Worm (Caenorhabditis elegans) whole organism, L3 larva: ENCODE results near the gene egl-36.
A peak's percentile ranks its signal among the peaks of the same experiment; 100 is the strongest.

Source experiments
- R02D3.7 ChIP-seq: fragments of 150-350 bp; optimal IDR thresholded peaks from 2 replicates; lab custom pipeline; 2014; ENCODE audit warnings: missing biosample characterization, missing genetic modification characterization
- ZK546.5 ChIP-seq: sonication (generic microtip); optimal IDR thresholded peaks from 2 replicates; lab custom pipeline; 2017; ENCODE audit warnings: missing biosample characterization, missing genetic modification characterization
- aly-2 ChIP-seq: fragments of 150-350 bp; optimal IDR thresholded peaks from 2 replicates; lab custom pipeline; 2014; ENCODE audit warnings: missing biosample characterization, missing genetic modification characterization
- ama-1 ChIP-seq: fragments of 150-350 bp; optimal IDR thresholded peaks from 2 replicates; lab custom pipeline; 2018
- ceh-16 ChIP-seq: sonication (generic microtip); optimal IDR thresholded peaks from 2 replicates; lab custom pipeline; 2017; ENCODE audit warnings: missing biosample characterization, missing genetic modification characterization
- ceh-28 ChIP-seq: fragments of 150-350 bp; optimal IDR thresholded peaks from 2 replicates; lab custom pipeline; 2014; ENCODE audit warnings: missing biosample characterization, missing genetic modification reagents, missing genetic modification characterization
- daf-12 ChIP-seq: fragments of 150-350 bp; optimal IDR thresholded peaks from 2 replicates; lab custom pipeline; 2014; ENCODE audit warnings: missing biosample characterization, missing genetic modification reagents, missing genetic modification characterization
- egl-27 ChIP-seq: sonication (generic microtip); optimal IDR thresholded peaks from 4 replicates; lab custom pipeline; 2017; ENCODE audit warnings: missing biosample characterization, missing genetic modification reagents, missing genetic modification characterization
- egl-5 ChIP-seq: fragments of 150-350 bp; optimal IDR thresholded peaks from 2 replicates; lab custom pipeline; 2017; ENCODE audit warnings: missing biosample characterization, missing genetic modification reagents, missing genetic modification characterization, inconsistent platforms
- elt-2 ChIP-seq: sonication (generic microtip); optimal IDR thresholded peaks from 2 replicates; lab custom pipeline; 2016; ENCODE audit warnings: missing genetic modification reagents, mild to moderate bottlenecking, missing genetic modification characterization, missing compliant biosample characterization
- elt-3 ChIP-seq, 3 experiments: fragments of 150-350 bp in 1 of 3; sonication (generic microtip) in 2 of 3; optimal IDR thresholded peaks; 2 replicates in 2 of 3; 4 replicates in 1 of 3; lab custom pipeline; 2014 to 2017; ENCODE audit warnings: missing biosample characterization in 3 of 3, missing genetic modification characterization in 3 of 3
- eor-1 ChIP-seq, 2 experiments: fragments of 150-350 bp; optimal IDR thresholded peaks; 2 replicates each; lab custom pipeline; 2014 to 2018; ENCODE audit warnings: missing biosample characterization in 2 of 2, missing genetic modification characterization in 2 of 2
- hmg-11 ChIP-seq: sonication (generic microtip); optimal IDR thresholded peaks from 2 replicates; lab custom pipeline; 2016; ENCODE audit warnings: missing genetic modification characterization, missing compliant biosample characterization
- jun-1 ChIP-seq: fragments of 150-350 bp; optimal IDR thresholded peaks from 2 replicates; lab custom pipeline; 2014; ENCODE audit warnings: missing biosample characterization, missing genetic modification reagents, missing genetic modification characterization
- lin-39 ChIP-seq: fragments of 150-350 bp; optimal IDR thresholded peaks from 2 replicates; lab custom pipeline; 2018; ENCODE audit warnings: missing biosample characterization, missing genetic modification reagents, missing genetic modification characterization
- lsy-12 ChIP-seq: sonication (generic microtip); optimal IDR thresholded peaks from 2 replicates; lab custom pipeline; 2016; ENCODE audit warnings: mild to moderate bottlenecking, missing genetic modification characterization, missing compliant biosample characterization
- mdl-1 ChIP-seq: fragments of 150-350 bp; optimal IDR thresholded peaks from 2 replicates; lab custom pipeline; 2014; ENCODE audit warnings: missing biosample characterization, missing genetic modification characterization
- mml-1 ChIP-seq: fragments of 150-350 bp; sonication (generic microtip); optimal IDR thresholded peaks from 3 replicates; lab custom pipeline; 2014; ENCODE audit warnings: missing biosample characterization, missing genetic modification characterization
- nfya-1 ChIP-seq: sonication (generic microtip); optimal IDR thresholded peaks from 2 replicates; lab custom pipeline; 2017; ENCODE audit warnings: missing genetic modification characterization, mild to moderate bottlenecking, missing compliant biosample characterization, antibody characterized with exemption, moderate library complexity; ENCODE audit not compliant: insufficient read depth
- nhr-11 ChIP-seq: fragments of 150-350 bp; optimal IDR thresholded peaks from 2 replicates; lab custom pipeline; 2014; ENCODE audit warnings: missing biosample characterization, missing genetic modification characterization
- nhr-237 ChIP-seq: fragments of 150-350 bp; optimal IDR thresholded peaks from 2 replicates; lab custom pipeline; 2014; ENCODE audit warnings: missing biosample characterization, missing genetic modification characterization
- nhr-25 ChIP-seq: sonication (generic microtip); optimal IDR thresholded peaks from 2 replicates; lab custom pipeline; 2017; ENCODE audit warnings: missing biosample characterization, missing genetic modification characterization
- nhr-28 ChIP-seq: fragments of 150-350 bp; optimal IDR thresholded peaks from 2 replicates; lab custom pipeline; 2014; ENCODE audit warnings: missing biosample characterization, missing genetic modification characterization
- nhr-43 ChIP-seq: sonication (generic microtip); optimal IDR thresholded peaks from 2 replicates; lab custom pipeline; 2016; ENCODE audit warnings: mild to moderate bottlenecking, missing genetic modification characterization, missing compliant biosample characterization; ENCODE audit not compliant: poor library complexity, severe bottlenecking
- nhr-67 ChIP-seq: fragments of 150-350 bp; optimal IDR thresholded peaks from 2 replicates; lab custom pipeline; 2014; ENCODE audit warnings: missing biosample characterization, missing genetic modification characterization
- nhr-76 ChIP-seq: fragments of 150-350 bp; sonication (generic microtip); optimal IDR thresholded peaks from 5 replicates; lab custom pipeline; 2014; ENCODE audit warnings: missing biosample characterization, missing genetic modification characterization
- pha-4 ChIP-seq: fragments of 150-350 bp; optimal IDR thresholded peaks from 2 replicates; lab custom pipeline; 2014; ENCODE audit warnings: missing biosample characterization, missing genetic modification reagents, missing genetic modification characterization
- pqm-1 ChIP-seq: fragments of 150-350 bp; optimal IDR thresholded peaks from 2 replicates; lab custom pipeline; 2017; ENCODE audit warnings: missing biosample characterization, missing genetic modification characterization, inconsistent platforms
- sea-2 ChIP-seq: fragments of 150-350 bp; sonication (generic microtip); optimal IDR thresholded peaks from 4 replicates; lab custom pipeline; 2014; ENCODE audit warnings: missing biosample characterization, missing genetic modification reagents, missing genetic modification characterization
- snpc-4 ChIP-seq: fragments of 150-350 bp; optimal IDR thresholded peaks from 2 replicates; lab custom pipeline; 2014; ENCODE audit warnings: missing biosample characterization, missing genetic modification characterization
- tbx-2 ChIP-seq: sonication (generic microtip); optimal IDR thresholded peaks from 2 replicates; lab custom pipeline; 2016; ENCODE audit warnings: mild to moderate bottlenecking, missing genetic modification characterization, missing compliant biosample characterization
- unc-39 ChIP-seq: sonication (generic microtip); optimal IDR thresholded peaks from 4 replicates; lab custom pipeline; 2017; ENCODE audit warnings: missing biosample characterization, missing genetic modification characterization
- ztf-11 ChIP-seq: fragments of 150-350 bp; optimal IDR thresholded peaks from 2 replicates; lab custom pipeline; 2014; ENCODE audit warnings: missing biosample characterization, missing genetic modification characterization
- ztf-4 ChIP-seq: fragments of 150-350 bp; optimal IDR thresholded peaks from 2 replicates; lab custom pipeline; 2014; ENCODE audit warnings: missing biosample characterization, missing genetic modification characterization

The egl-36 gene

DNA sequence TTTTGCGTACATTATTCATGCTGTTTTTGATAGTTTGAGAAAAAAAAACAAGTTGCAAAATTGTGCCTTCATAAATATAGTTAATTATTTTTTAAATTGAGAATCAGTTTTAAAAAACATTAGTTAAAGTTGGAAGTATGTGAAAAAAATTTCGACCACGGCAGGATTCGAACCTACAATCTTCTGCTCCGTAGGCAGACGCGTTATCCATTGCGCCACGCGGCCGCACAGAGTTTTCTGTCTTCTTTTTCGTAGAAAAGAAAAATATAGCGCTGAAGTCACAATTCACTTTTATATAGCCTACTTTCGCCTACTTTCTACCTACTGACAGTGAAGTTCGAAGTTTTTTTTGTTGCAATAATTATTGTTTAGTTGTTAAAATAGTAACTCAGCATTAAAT is 2.3 kb upstream of the egl-36 start:
- peak; percentile 46 for TF ChIP-seq elt-2 (tag; lab: Kevin White, UChicago)
- peak; percentile 22 for TF ChIP-seq nfya-1
- TF ChIP-seq nhr-237 (tag; lab: Kevin White, UChicago), result no peak
- no peak for TF ChIP-seq aly-2 (tag; lab: Kevin White, UChicago)

DNA sequence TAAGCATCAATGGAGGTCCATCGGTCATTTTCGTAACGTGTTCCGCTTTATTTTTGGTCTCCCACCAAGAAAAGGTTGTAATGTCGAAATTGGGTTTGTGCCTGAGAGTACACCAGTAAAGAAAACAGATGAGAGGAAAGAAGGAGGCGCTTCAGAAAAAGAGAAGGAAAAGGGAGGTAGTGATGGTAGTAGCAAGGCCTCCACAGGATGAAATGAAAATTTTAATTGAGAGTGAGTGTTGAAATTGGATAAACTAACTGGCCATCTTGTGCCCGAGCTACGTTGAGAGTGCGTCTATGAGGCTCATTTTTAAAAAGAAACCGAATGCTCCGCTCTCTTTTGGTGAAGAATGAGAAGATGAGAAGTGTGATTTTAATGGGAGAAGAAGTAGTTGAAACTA is 12.3 kb downstream of the egl-36 start, which contains the start of gene R07A4.2:
Gene R07A4.2, minus strand, starts transcription at position 101 of the 400 bp plus-strand sequence.
- TF ChIP-seq egl-5 (tag; lab: Kevin White, UChicago), result no peak
- no peak for TF ChIP-seq nhr-76 (tag; lab: Kevin White, UChicago)
- TF ChIP-seq hmg-11 (tag; lab: Kevin White, UChicago), result no peak
- no peak for TF ChIP-seq tbx-2 (tag; lab: Kevin White, UChicago)
- TF ChIP-seq nhr-43 (tag; lab: Kevin White, UChicago), result no peak
- TF ChIP-seq nfya-1, result no peak
- TF ChIP-seq jun-1 (tag; lab: Kevin White, UChicago), result no peak
- no peak for TF ChIP-seq R02D3.7
- TF ChIP-seq nhr-28, result no peak
- no peak for TF ChIP-seq elt-2 (tag; lab: Kevin White, UChicago)
- TF ChIP-seq lin-39 (tag; lab: Kevin White, UChicago), result no peak
- TF ChIP-seq mml-1, result no peak
- no peak for TF ChIP-seq daf-12 (tag; lab: Kevin White, UChicago)
- TF ChIP-seq lsy-12, result no peak
- TF ChIP-seq ceh-28 (tag; lab: Kevin White, UChicago), result no peak
- no peak for TF ChIP-seq nhr-67 (tag; lab: Kevin White, UChicago)
- TF ChIP-seq ztf-4 (tag; lab: Kevin White, UChicago), result no peak
- no peak for TF ChIP-seq mdl-1 (tag; lab: Kevin White, UChicago)

DNA sequence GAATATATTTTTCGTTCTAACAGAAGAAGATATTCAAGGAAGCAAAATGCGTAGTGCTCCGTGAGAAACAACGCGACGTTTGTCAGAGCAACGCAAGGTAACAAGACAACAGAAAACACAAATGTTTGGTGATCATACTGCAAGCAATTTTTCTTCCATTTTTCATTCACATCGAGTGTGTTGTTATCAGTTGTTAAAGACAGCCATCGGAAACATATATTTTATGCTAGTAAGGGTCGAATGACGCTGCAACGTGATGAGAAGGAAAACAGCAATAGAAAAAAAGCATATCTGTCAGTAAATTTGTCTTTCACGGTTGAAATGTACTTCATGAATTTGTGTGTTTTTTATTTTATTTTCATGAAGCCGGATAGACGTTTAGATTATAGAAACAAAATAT is 14.0 kb downstream of the egl-36 start:
- TF ChIP-seq egl-5 (tag; lab: Kevin White, UChicago), result no peak
- TF ChIP-seq elt-2 (tag; lab: Kevin White, UChicago), result peak; percentile 39
- no peak for TF ChIP-seq nhr-237 (tag; lab: Kevin White, UChicago)
- TF ChIP-seq ztf-4 (tag; lab: Kevin White, UChicago), result no peak
- no peak for TF ChIP-seq snpc-4 (tag; lab: Kevin White, UChicago)
- no peak for TF ChIP-seq daf-12 (tag; lab: Kevin White, UChicago)
- no peak for TF ChIP-seq pha-4
- TF ChIP-seq pqm-1, result peak; percentile 19
- no peak for TF ChIP-seq egl-27 (tag; lab: Kevin White, UChicago)
- TF ChIP-seq, all 47 proteins: peak for 2

DNA sequence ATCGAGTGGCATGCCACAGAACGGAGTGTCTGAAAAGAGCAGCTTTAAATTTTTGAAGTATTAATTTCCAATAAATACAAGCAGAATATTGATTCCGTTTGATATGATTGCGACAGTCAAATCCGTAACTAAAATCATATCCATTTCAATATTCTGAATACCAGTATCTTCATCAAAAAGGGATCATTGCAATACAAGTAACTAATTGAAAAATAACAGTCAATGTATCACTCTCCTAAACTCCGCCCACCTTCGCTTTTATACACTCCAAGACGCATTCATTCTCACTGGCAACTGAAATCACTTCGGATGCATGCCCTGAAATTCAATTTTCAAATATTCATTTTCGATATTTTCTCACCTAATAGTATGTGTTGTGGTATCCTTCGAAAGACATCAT is 19.3 kb downstream of the egl-36 start, which contains the start of gene R07A4.3:
Gene R07A4.3, plus strand, starts transcription at position 301 of the 400 bp plus-strand sequence.
- TF ChIP-seq ztf-11 (tag; lab: Kevin White, UChicago) (no peak), aly-2 (tag; lab: Kevin White, UChicago) (no peak), nhr-43 (tag; lab: Kevin White, UChicago) (no peak), mdl-1 (tag; lab: Kevin White, UChicago) (no peak), egl-5 (tag; lab: Kevin White, UChicago) (no peak), ceh-28 (tag; lab: Kevin White, UChicago) (no peak), ZK546.5 (tag; lab: Kevin White, UChicago) (no peak), mml-1 (no peak), sea-2 (GFP tag; lab: Kevin White, UChicago) (no peak), unc-39 (tag; lab: Kevin White, UChicago) (no peak), nfya-1 (no peak), eor-1 (tag; optimal IDR thresholded peaks at IDR 0.05; lab: Kevin White, UChicago) (no peak), ceh-16 (tag; lab: Kevin White, UChicago) (no peak), nhr-25 (tag; lab: Kevin White, UChicago) (no peak), elt-3 (tag; optimal IDR thresholded peaks at IDR 0.05; lab: Kevin White, UChicago) (no peak), nhr-11 (no peak), egl-27 (tag; lab: Kevin White, UChicago) (no peak), ama-1 (lab: Kevin White, UChicago) (no peak), ztf-4 (tag; lab: Kevin White, UChicago) (no peak), daf-12 (tag; lab: Kevin White, UChicago) (no peak)
